Worm (Caenorhabditis elegans) whole organism, L4 larva: Measurements from ENCODE around the gene ugt-46.

Source experiments
- daf-12 ChIP-seq: fragments of 150-350 bp; optimal IDR thresholded peaks from 2 replicates; lab custom pipeline; 2014; ENCODE audit warnings: missing biosample characterization, missing genetic modification reagents, missing genetic modification characterization
- duxl-1 ChIP-seq: sonication (generic microtip); optimal IDR thresholded peaks from 2 replicates; lab custom pipeline; 2016; ENCODE audit warnings: mild to moderate bottlenecking, missing genetic modification characterization, moderate library complexity, missing compliant biosample characterization; ENCODE audit not compliant: poor library complexity
- lsy-2 ChIP-seq, 2 experiments: fragments of 150-350 bp in 1 of 2; sonication (generic microtip) in 1 of 2; optimal IDR thresholded peaks; 2 replicates each; lab custom pipeline; 2014 to 2017; ENCODE audit warnings: missing biosample characterization in 2 of 2, missing genetic modification characterization in 2 of 2
- mdl-1 ChIP-seq, 2 experiments: fragments of 150-350 bp in 1 of 2; sonication (generic microtip) in 1 of 2; optimal IDR thresholded peaks; 2 replicates each; lab custom pipeline; 2014 to 2017; ENCODE audit warnings: missing biosample characterization in 2 of 2, missing genetic modification characterization in 2 of 2
- mes-2 ChIP-seq: sonication (generic microtip); optimal IDR thresholded peaks from 2 replicates; lab custom pipeline; 2016; ENCODE audit warnings: missing genotype, mild to moderate bottlenecking, missing genetic modification characterization, missing compliant biosample characterization; ENCODE audit not compliant: poor library complexity, severe bottlenecking
- nhr-10 ChIP-seq: fragments of 150-350 bp; optimal IDR thresholded peaks from 2 replicates; lab custom pipeline; 2014; ENCODE audit warnings: missing biosample characterization, missing genetic modification characterization
- nhr-6 ChIP-seq: fragments of 150-350 bp; optimal IDR thresholded peaks from 2 replicates; lab custom pipeline; 2014; ENCODE audit warnings: missing biosample characterization, missing genetic modification characterization
- vab-7 ChIP-seq: fragments of 200-800 bp; sonication (Bioruptor generic); IDR thresholded peaks from 2 replicates; pipeline ENCODE4 v1.3.6; 2022; ENCODE audit warnings: missing genetic modification reagents, missing genetic modification characterization, missing compliant biosample characterization
- zag-1 ChIP-seq: fragments of 150-350 bp; optimal IDR thresholded peaks from 2 replicates; lab custom pipeline; 2014; ENCODE audit warnings: missing biosample characterization, missing genetic modification characterization
- ztf-11 ChIP-seq: fragments of 150-350 bp; optimal IDR thresholded peaks from 2 replicates; lab custom pipeline; 2014; ENCODE audit warnings: missing biosample characterization, missing genetic modification characterization

ce11 chrX:553875-554274, 23.8 kb upstream of the ugt-46 start, which contains the start of gene F57C12.6:
- TF ChIP-seq nhr-6 (tag; lab: Kevin White, UChicago), result no peak
- no peak for TF ChIP-seq daf-12
- TF ChIP-seq ztf-11 (tag; lab: Kevin White, UChicago), result no peak
- no peak for TF ChIP-seq duxl-1 (tag; lab: Kevin White, UChicago)
- no peak for TF ChIP-seq mdl-1 (tag; optimal IDR thresholded peaks at IDR 0.05; lab: Kevin White, UChicago)
- no peak for TF ChIP-seq mes-2 (tag; lab: Kevin White, UChicago)
- no peak for TF ChIP-seq zag-1 (tag; lab: Kevin White, UChicago)
- no peak for TF ChIP-seq lsy-2 (tag; optimal IDR thresholded peaks at IDR 0.05; lab: Kevin White, UChicago)
- TF ChIP-seq nhr-10, result no peak
- no peak for TF ChIP-seq vab-7 (GFP tag; lab: Robert Waterston, UW)
